Worm (Caenorhabditis elegans): ENCODE measurements around the gene C02C6.14.
A peak's percentile ranks its signal among the peaks of the same experiment; 100 is the strongest.

C02C6.14 gene

DNA sequence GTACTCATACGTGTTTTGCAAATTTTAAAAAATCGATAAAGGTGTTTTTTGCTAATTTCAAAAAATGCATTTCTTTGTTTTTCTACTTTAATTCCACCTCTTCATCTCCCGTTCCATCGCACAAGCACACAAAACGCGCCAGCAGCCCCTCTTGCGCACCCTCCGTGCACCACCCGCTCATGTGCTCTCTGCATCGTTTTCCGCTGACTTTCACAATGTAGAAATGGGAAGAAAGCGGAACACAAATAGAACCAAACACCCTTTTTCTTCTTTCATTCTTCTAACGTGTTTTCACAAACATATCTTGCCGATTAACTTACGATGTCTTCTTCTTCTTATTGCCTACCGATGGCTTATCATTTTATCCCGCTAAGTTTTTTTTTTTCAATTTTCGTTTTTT lies 44.7 kb upstream of the C02C6.14 start (continued):
- peak; percentile 25 for TF ChIP-seq isw-1 (GFP tag; IDR thresholded peaks at IDR 0.05)
- TF ChIP-seq unc-130 (tag; optimal IDR thresholded peaks at IDR 0.05), result no peak
- peak; percentile 56 for TF ChIP-seq egl-13 (tag; optimal IDR thresholded peaks at IDR 0.05)
- no peak for TF ChIP-seq C34B4.2 (tag; optimal IDR thresholded peaks at IDR 0.05)
- TF ChIP-seq unc-30 (tag; optimal IDR thresholded peaks at IDR 0.05), result no peak
- TF ChIP-seq hlh-17 (GFP tag; optimal IDR thresholded peaks at IDR 0.05; ENCODE audit: borderline replicate concordance), result no peak
- TF ChIP-seq lin-14 (GFP tag; optimal IDR thresholded peaks at IDR 0.05), result peak; percentile 92
- TF ChIP-seq aly-2 (tag; optimal IDR thresholded peaks at IDR 0.05), result no peak
- peak; percentile 53 for TF ChIP-seq lin-15B (tag; optimal IDR thresholded peaks at IDR 0.05)
- peak; percentile 61 to 64 for TF ChIP-seq lsy-2 (tag; optimal IDR thresholded peaks at IDR 0.05)
- TF ChIP-seq blmp-1 (tag; optimal IDR thresholded peaks at IDR 0.05), result peak; percentile 51
- no peak for TF ChIP-seq nhr-28 (tag; optimal IDR thresholded peaks at IDR 0.05)
- TF ChIP-seq mep-1 (tag; optimal IDR thresholded peaks at IDR 0.05), result peak; percentile 76
- peak; percentile 34 for TF ChIP-seq elt-2 (tag; optimal IDR thresholded peaks at IDR 0.05)
- TF ChIP-seq lin-35 (GFP tag; optimal IDR thresholded peaks at IDR 0.05), result peak; percentile 49 to 78
- TF ChIP-seq egl-27 (tag; optimal IDR thresholded peaks at IDR 0.05), result no peak
- peak; percentile 83 for TF ChIP-seq swsn-7 (tag; optimal IDR thresholded peaks at IDR 0.05)
- peak; percentile 38 for TF ChIP-seq zip-4 (GFP tag; optimal IDR thresholded peaks at IDR 0.05)
- no peak for TF ChIP-seq sox-4 (tag; optimal IDR thresholded peaks at IDR 0.05)
- peak; percentile 28; the same call in 1 of the 2 replicates for TF ChIP-seq ceh-88 (GFP tag; IDR thresholded peaks at IDR 0.05)
- TF ChIP-seq fkh-10 (GFP tag; optimal IDR thresholded peaks at IDR 0.05), result peak; percentile 7
- TF ChIP-seq hpl-2 (GFP tag; optimal IDR thresholded peaks at IDR 0.05), result no peak
- TF ChIP-seq efl-3 (GFP tag; optimal IDR thresholded peaks at IDR 0.05), result no peak
- no peak for TF ChIP-seq C04F5.9 (tag; optimal IDR thresholded peaks at IDR 0.05)
- TF ChIP-seq elt-3 (tag; optimal IDR thresholded peaks at IDR 0.05), result peak in 1 of 6 experiments; percentile 14
- TF ChIP-seq sptf-1 (tag; optimal IDR thresholded peaks at IDR 0.05), result no peak
- TF ChIP-seq rnt-1 (tag; optimal IDR thresholded peaks at IDR 0.05), result peak; percentile 87
- TF ChIP-seq mdl-1 (tag; optimal IDR thresholded peaks at IDR 0.05), result peak in 1 of 2 experiments; percentile 54
- TF ChIP-seq fos-1 (tag; optimal IDR thresholded peaks at IDR 0.05), result no peak
- peak; percentile 71 for TF ChIP-seq fkh-8 (tag; optimal IDR thresholded peaks at IDR 0.05)
- peak; percentile 26 for TF ChIP-seq lir-3 (tag; optimal IDR thresholded peaks at IDR 0.05; ENCODE audit: poor library complexity)
- TF ChIP-seq ztf-11 (tag; optimal IDR thresholded peaks at IDR 0.05), result peak in 1 of 2 experiments; percentile 30
- peak; percentile 63 for TF ChIP-seq unc-86 (tag; optimal IDR thresholded peaks at IDR 0.05)
- peak; percentile 81 for TF ChIP-seq snu-23 (GFP tag; optimal IDR thresholded peaks at IDR 0.05)
- TF ChIP-seq aha-1 (tag; optimal IDR thresholded peaks at IDR 0.05), result no peak
- TF ChIP-seq nhr-12 (tag; optimal IDR thresholded peaks at IDR 0.05), result no peak
- peak; percentile 55 for TF ChIP-seq irx-1 (tag; optimal IDR thresholded peaks at IDR 0.05)
- TF ChIP-seq hlh-4 (tag; optimal IDR thresholded peaks at IDR 0.05), result no peak
- TF ChIP-seq grh-1 (GFP tag; IDR thresholded peaks at IDR 0.05), result peak; percentile 50
- TF ChIP-seq alr-1 (tag; optimal IDR thresholded peaks at IDR 0.05; ENCODE audit: borderline replicate concordance), result no peak
- TF ChIP-seq C16A3.4 (tag; optimal IDR thresholded peaks at IDR 0.05), result peak; percentile 52
- no peak for TF ChIP-seq fkh-4 (tag; optimal IDR thresholded peaks at IDR 0.05; ENCODE audit: borderline replicate concordance)
- peak; percentile 41 for TF ChIP-seq F16B12.6 (tag; optimal IDR thresholded peaks at IDR 0.05)
- no peak for TF ChIP-seq pag-3 (tag; optimal IDR thresholded peaks at IDR 0.05; ENCODE audit: borderline replicate concordance, insufficient read depth)
- peak; percentile 74 for TF ChIP-seq tbx-2 (tag; optimal IDR thresholded peaks at IDR 0.05)
- no peak for TF ChIP-seq ama-1 (optimal IDR thresholded peaks at IDR 0.05)
- peak; percentile 26 for TF ChIP-seq pax-3 (tag; optimal IDR thresholded peaks at IDR 0.05)
- no peak for TF ChIP-seq ceh-90 (tag; optimal IDR thresholded peaks at IDR 0.05)
- TF ChIP-seq dpl-1 (GFP tag; optimal IDR thresholded peaks at IDR 0.05), result peak; percentile 35 to 66 (median 64)
- no peak for TF ChIP-seq mab-9 (GFP tag; IDR thresholded peaks at IDR 0.05)
- no peak for TF ChIP-seq nhr-237 (tag; optimal IDR thresholded peaks at IDR 0.05)
- TF ChIP-seq nhr-20 (tag; optimal IDR thresholded peaks at IDR 0.05), result peak; percentile 76
- TF ChIP-seq dsc-1 (tag; optimal IDR thresholded peaks at IDR 0.05), result peak; percentile 76
